Worm (Caenorhabditis elegans): Measurements from ENCODE around the gene F55A4.13.
A peak's percentile ranks its signal among the peaks of the same experiment; 100 is the strongest.

The F55A4.13 gene

DNA sequence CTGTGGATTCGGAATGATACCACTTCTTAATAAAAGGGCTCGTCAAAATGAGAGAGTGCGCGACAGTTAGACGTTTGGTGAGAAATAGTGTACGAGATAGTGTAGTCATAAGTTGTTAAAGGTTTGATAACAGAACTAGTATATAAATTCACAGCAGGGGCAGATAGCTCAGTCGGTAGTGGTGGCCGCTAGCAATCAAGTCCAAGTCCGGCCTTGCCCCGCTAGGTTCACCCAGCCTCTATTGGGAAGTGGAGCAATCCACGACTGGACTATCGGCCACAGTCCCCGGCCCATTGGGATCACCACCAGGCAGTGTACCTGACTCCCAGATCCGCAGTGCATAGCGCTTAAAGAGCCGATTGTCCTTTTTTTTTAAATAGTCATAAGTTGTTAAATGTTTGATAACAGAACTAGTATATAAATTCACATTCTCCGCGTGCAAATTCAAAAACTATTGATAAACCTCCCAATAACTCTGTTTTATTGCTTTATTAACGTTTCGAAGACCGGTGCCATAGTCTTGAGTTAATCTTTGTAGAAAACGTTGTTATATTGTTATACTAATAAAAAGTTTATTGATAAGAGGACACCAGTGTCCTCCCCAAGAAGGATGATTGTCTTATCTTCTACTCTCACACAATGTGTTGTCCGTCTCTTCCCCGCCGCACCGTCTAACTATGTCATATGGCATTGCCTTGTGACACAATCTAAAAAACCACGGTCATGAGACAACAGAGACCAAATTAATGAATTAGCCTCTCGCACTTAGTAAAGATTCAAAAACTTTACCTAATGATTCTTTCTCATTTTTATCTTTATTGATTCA, 6.5 kb downstream of the F55A4.13 start (continued):
- peak; percentile 85 for TF ChIP-seq dmd-6 (GFP tag; IDR thresholded peaks at IDR 0.05)
- TF ChIP-seq nhr-28 (tag; optimal IDR thresholded peaks at IDR 0.05) = peak; percentile 94
- no peak for TF ChIP-seq fos-1 (tag; optimal IDR thresholded peaks at IDR 0.05)
- TF ChIP-seq zip-11 (GFP tag; IDR thresholded peaks at IDR 0.05) = no peak
- TF ChIP-seq ceh-82 (tag; optimal IDR thresholded peaks at IDR 0.05) = no peak
- peak; percentile 40; the same call in 1 of the 2 replicates for TF ChIP-seq madf-9 (GFP tag; conservative IDR thresholded peaks at IDR 0.05)
- peak; percentile 91 for TF ChIP-seq hlh-11 (tag; optimal IDR thresholded peaks at IDR 0.05)
- TF ChIP-seq snpc-4 (tag; optimal IDR thresholded peaks at IDR 0.05) = no peak
- TF ChIP-seq nhr-11 (tag; optimal IDR thresholded peaks at IDR 0.05) = no peak
- TF ChIP-seq hif-1 (tag; optimal IDR thresholded peaks at IDR 0.05) = no peak
- TF ChIP-seq sdz-12 (GFP tag; optimal IDR thresholded peaks at IDR 0.05) = peak; percentile 22
- peak; percentile 56 for TF ChIP-seq T20F7.1 (GFP tag; optimal IDR thresholded peaks at IDR 0.05)
- TF ChIP-seq Y48G9A.11 (GFP tag; IDR thresholded peaks at IDR 0.05) = no peak
- peak; percentile 26 for TF ChIP-seq spr-1 (tag; optimal IDR thresholded peaks at IDR 0.05)
- peak; percentile 69; the same call in 1 of the 2 replicates for TF ChIP-seq dmd-8 (GFP tag; IDR thresholded peaks at IDR 0.05)
- peak; percentile 70 for TF ChIP-seq dmd-9 (GFP tag; IDR thresholded peaks at IDR 0.05)
- TF ChIP-seq rbr-2 (tag; optimal IDR thresholded peaks at IDR 0.05) = no peak
- peak; percentile 33 for TF ChIP-seq mep-1 (tag; optimal IDR thresholded peaks at IDR 0.05)
- no peak for TF ChIP-seq ces-1 (GFP tag; optimal IDR thresholded peaks at IDR 0.05)
- no peak for TF ChIP-seq F10B5.3 (tag; optimal IDR thresholded peaks at IDR 0.05)
- no peak for TF ChIP-seq ztf-11 (tag; optimal IDR thresholded peaks at IDR 0.05)
- peak in 1 of 2 experiments; percentile 31 for TF ChIP-seq unc-62 (GFP tag; optimal IDR thresholded peaks at IDR 0.05 in 1 of 2)
- TF ChIP-seq unc-62 (tag; optimal IDR thresholded peaks at IDR 0.05) = no peak
- no peak for TF ChIP-seq ZK546.5 (tag; optimal IDR thresholded peaks at IDR 0.05)
- TF ChIP-seq ceh-20 (GFP tag; IDR thresholded peaks at IDR 0.05) = 0 out of 2 replicates have a peak, but pooled peaks have one; percentile 38
- peak; percentile 52; the same call in 1 of the 2 replicates for TF ChIP-seq lin-1 (GFP tag; IDR thresholded peaks at IDR 0.05)
- 0 out of 2 replicates have a peak, but pooled peaks have one; percentile 38 for TF ChIP-seq saeg-2 (GFP tag; IDR thresholded peaks at IDR 0.05)
- TF ChIP-seq mxl-3 (GFP tag; optimal IDR thresholded peaks at IDR 0.05) = peak; percentile 15
- TF ChIP-seq ceh-44 (GFP tag; IDR thresholded peaks at IDR 0.05) = no peak
- TF ChIP-seq zfp-2 (tag; optimal IDR thresholded peaks at IDR 0.05) = no peak
- TF ChIP-seq nhr-10 (tag; optimal IDR thresholded peaks at IDR 0.05) = peak; percentile 78
- TF ChIP-seq zag-1 (tag; optimal IDR thresholded peaks at IDR 0.05) = no peak
- no peak for TF ChIP-seq egl-27 (tag; optimal IDR thresholded peaks at IDR 0.05)
- TF ChIP-seq cey-2 (tag; optimal IDR thresholded peaks at IDR 0.05; ENCODE audit: borderline replicate concordance, insufficient read depth) = no peak
- no peak for TF ChIP-seq jun-1 (tag; optimal IDR thresholded peaks at IDR 0.05)
- TF ChIP-seq tag-97 (GFP tag; IDR thresholded peaks at IDR 0.05) = no peak
- no peak for TF ChIP-seq lim-7 (GFP tag; IDR thresholded peaks at IDR 0.05)
- TF ChIP-seq lir-3 (tag; optimal IDR thresholded peaks at IDR 0.05) = no peak
- no peak for TF ChIP-seq nhr-41 (GFP tag; IDR thresholded peaks at IDR 0.05)
- no peak for TF ChIP-seq Y105C5A.15 (GFP tag; IDR thresholded peaks at IDR 0.05)
- TF ChIP-seq pha-4 (GFP tag; IDR thresholded peaks at IDR 0.05) = peak; percentile 64; the same call in 1 of the 2 replicates
- TF ChIP-seq pha-4 (tag; optimal IDR thresholded peaks at IDR 0.05) = no peak
- TF ChIP-seq snpc-1.2 (GFP tag; IDR thresholded peaks at IDR 0.05) = peak; percentile 55
- TF ChIP-seq madf-5 (GFP tag; IDR thresholded peaks at IDR 0.05) = 0 out of 4 replicates have a peak, but pooled peaks of 1 of the 2 experiments have one; percentile 60
- no peak for TF ChIP-seq lin-15B (tag; optimal IDR thresholded peaks at IDR 0.05)
- peak; percentile 3 for TF ChIP-seq gei-8 (GFP tag; optimal IDR thresholded peaks at IDR 0.05)
- TF ChIP-seq spr-3 (GFP tag; optimal IDR thresholded peaks at IDR 0.05) = peak; percentile 15
- no peak for TF ChIP-seq nhr-237 (tag; optimal IDR thresholded peaks at IDR 0.05)
- no peak for TF ChIP-seq unc-130 (GFP tag; optimal IDR thresholded peaks at IDR 0.05)
- TF ChIP-seq dve-1 (tag; optimal IDR thresholded peaks at IDR 0.05; ENCODE audit: insufficient read depth) = peak; percentile 92

All from whole organism, L4 larva.